Worm (Caenorhabditis elegans): Measurements from ENCODE around the gene fbxa-32.

- TF ChIP-seq tab-1 (GFP tag; IDR thresholded peaks at IDR 0.05) (no peak), klf-2 (GFP tag; conservative IDR thresholded peaks at IDR 0.05) (no peak), T22C8.4 (GFP tag; IDR thresholded peaks at IDR 0.05) (no peak), flt-1 (GFP tag; IDR thresholded peaks at IDR 0.05) (no peak), med-1 (GFP tag; optimal IDR thresholded peaks at IDR 0.05; ENCODE audit: insufficient read depth) (no peak), cog-1 (tag; optimal IDR thresholded peaks at IDR 0.05) (no peak), ztf-23 (GFP tag; IDR thresholded peaks at IDR 0.05) (no peak)
Measured at ce11 chrIII:1271378-1271926, 2.4 kb upstream of the fbxa-32 start, which contains the start of gene fbxa-31.

All from whole organism, midembryonic.